Fruit fly (Drosophila melanogaster) S2 (cell line): ENCODE data around the gene CG1103.

Source experiments
- CG8478 ChIP-seq: fragments of >200 bp; optimal IDR thresholded peaks from 2 replicates; lab custom pipeline; 2018
- CTCF ChIP-seq, 2 experiments: fragments of >200 bp; optimal IDR thresholded peaks; 2 replicates each; lab custom pipeline; 2018

- TF ChIP-seq CG8478 (no peak), CTCF (optimal IDR thresholded peaks at IDR 0.05; lab: Kevin White, UChicago) (no peak)
Observed at dm6 chr3R:4360668-4361110, 23.1 kb downstream of the CG1103 start.
